Worm (Caenorhabditis elegans) whole organism, L3 larva: Measurements from ENCODE around the gene Y55F3AM.5.
"Not testable (repeated sequence)": the region's sequence is repeated elsewhere in the genome, so short reads cannot be mapped to it uniquely, and the experiment has no call there.

ENCODE experiments used
- R02D3.7 ChIP-seq: fragments of 150-350 bp; optimal IDR thresholded peaks from 2 replicates; lab custom pipeline; 2014; ENCODE audit warnings: missing biosample characterization, missing genetic modification characterization
- ZK546.5 ChIP-seq: sonication (generic microtip); optimal IDR thresholded peaks from 2 replicates; lab custom pipeline; 2017; ENCODE audit warnings: missing biosample characterization, missing genetic modification characterization
- ama-1 ChIP-seq: fragments of 150-350 bp; optimal IDR thresholded peaks from 2 replicates; lab custom pipeline; 2018
- ceh-16 ChIP-seq: sonication (generic microtip); optimal IDR thresholded peaks from 2 replicates; lab custom pipeline; 2017; ENCODE audit warnings: missing biosample characterization, missing genetic modification characterization
- ceh-28 ChIP-seq: fragments of 150-350 bp; optimal IDR thresholded peaks from 2 replicates; lab custom pipeline; 2014; ENCODE audit warnings: missing biosample characterization, missing genetic modification reagents, missing genetic modification characterization
- ceh-82 ChIP-seq: fragments of 150-350 bp; optimal IDR thresholded peaks from 2 replicates; lab custom pipeline; 2014; ENCODE audit warnings: missing biosample characterization, missing genetic modification characterization
- ceh-9 ChIP-seq: sonication (generic microtip); optimal IDR thresholded peaks from 2 replicates; lab custom pipeline; 2018; ENCODE audit warnings: missing biosample characterization, missing genetic modification characterization
- daf-12 ChIP-seq: fragments of 150-350 bp; optimal IDR thresholded peaks from 2 replicates; lab custom pipeline; 2014; ENCODE audit warnings: missing biosample characterization, missing genetic modification reagents, missing genetic modification characterization
- egl-5 ChIP-seq: fragments of 150-350 bp; optimal IDR thresholded peaks from 2 replicates; lab custom pipeline; 2017; ENCODE audit warnings: missing biosample characterization, missing genetic modification reagents, missing genetic modification characterization, inconsistent platforms
- elt-1 ChIP-seq: fragments of 150-350 bp; optimal IDR thresholded peaks from 2 replicates; lab custom pipeline; 2014; ENCODE audit warnings: missing biosample characterization, missing genetic modification characterization
- elt-2 ChIP-seq: sonication (generic microtip); optimal IDR thresholded peaks from 2 replicates; lab custom pipeline; 2016; ENCODE audit warnings: missing genetic modification reagents, mild to moderate bottlenecking, missing genetic modification characterization, missing compliant biosample characterization
- elt-3 ChIP-seq, 3 experiments: fragments of 150-350 bp in 1 of 3; sonication (generic microtip) in 2 of 3; optimal IDR thresholded peaks; 2 replicates in 2 of 3; 4 replicates in 1 of 3; lab custom pipeline; 2014 to 2017; ENCODE audit warnings: missing biosample characterization in 3 of 3, missing genetic modification characterization in 3 of 3
- eor-1 ChIP-seq, 2 experiments: fragments of 150-350 bp; optimal IDR thresholded peaks; 2 replicates each; lab custom pipeline; 2014 to 2018; ENCODE audit warnings: missing biosample characterization in 2 of 2, missing genetic modification characterization in 2 of 2
- fkh-10 ChIP-seq: sonication (generic microtip); optimal IDR thresholded peaks from 2 replicates; lab custom pipeline; 2017; ENCODE audit warnings: missing biosample characterization, missing genetic modification reagents, missing genetic modification characterization
- fos-1 ChIP-seq: fragments of 150-350 bp; optimal IDR thresholded peaks from 2 replicates; lab custom pipeline; 2014; ENCODE audit warnings: missing biosample characterization, missing genetic modification characterization
- jun-1 ChIP-seq: fragments of 150-350 bp; optimal IDR thresholded peaks from 2 replicates; lab custom pipeline; 2014; ENCODE audit warnings: missing biosample characterization, missing genetic modification reagents, missing genetic modification characterization
- lsy-12 ChIP-seq: sonication (generic microtip); optimal IDR thresholded peaks from 2 replicates; lab custom pipeline; 2016; ENCODE audit warnings: mild to moderate bottlenecking, missing genetic modification characterization, missing compliant biosample characterization
- mml-1 ChIP-seq: fragments of 150-350 bp; sonication (generic microtip); optimal IDR thresholded peaks from 3 replicates; lab custom pipeline; 2014; ENCODE audit warnings: missing biosample characterization, missing genetic modification characterization
- nfya-1 ChIP-seq: sonication (generic microtip); optimal IDR thresholded peaks from 2 replicates; lab custom pipeline; 2017; ENCODE audit warnings: missing genetic modification characterization, mild to moderate bottlenecking, missing compliant biosample characterization, antibody characterized with exemption, moderate library complexity; ENCODE audit not compliant: insufficient read depth
- nhr-12 ChIP-seq: fragments of 150-350 bp; optimal IDR thresholded peaks from 2 replicates; lab custom pipeline; 2014; ENCODE audit warnings: missing biosample characterization, missing genetic modification characterization
- nhr-23 ChIP-seq: fragments of 150-350 bp; optimal IDR thresholded peaks from 2 replicates; lab custom pipeline; 2014; ENCODE audit warnings: missing biosample characterization, missing genetic modification reagents, missing genetic modification characterization
- nhr-237 ChIP-seq: fragments of 150-350 bp; optimal IDR thresholded peaks from 2 replicates; lab custom pipeline; 2014; ENCODE audit warnings: missing biosample characterization, missing genetic modification characterization
- nhr-25 ChIP-seq: sonication (generic microtip); optimal IDR thresholded peaks from 2 replicates; lab custom pipeline; 2017; ENCODE audit warnings: missing biosample characterization, missing genetic modification characterization
- nhr-28 ChIP-seq: fragments of 150-350 bp; optimal IDR thresholded peaks from 2 replicates; lab custom pipeline; 2014; ENCODE audit warnings: missing biosample characterization, missing genetic modification characterization
- nhr-67 ChIP-seq: fragments of 150-350 bp; optimal IDR thresholded peaks from 2 replicates; lab custom pipeline; 2014; ENCODE audit warnings: missing biosample characterization, missing genetic modification characterization
- nhr-77 ChIP-seq: fragments of 150-350 bp; optimal IDR thresholded peaks from 2 replicates; lab custom pipeline; 2014; ENCODE audit warnings: missing biosample characterization, missing genetic modification characterization
- pha-4 ChIP-seq: fragments of 150-350 bp; optimal IDR thresholded peaks from 2 replicates; lab custom pipeline; 2014; ENCODE audit warnings: missing biosample characterization, missing genetic modification reagents, missing genetic modification characterization
- pqm-1 ChIP-seq: fragments of 150-350 bp; optimal IDR thresholded peaks from 2 replicates; lab custom pipeline; 2017; ENCODE audit warnings: missing biosample characterization, missing genetic modification characterization, inconsistent platforms
- skn-1 ChIP-seq: fragments of 150-350 bp; optimal IDR thresholded peaks from 2 replicates; lab custom pipeline; 2014; ENCODE audit warnings: missing biosample characterization, missing genetic modification characterization
- unc-62 ChIP-seq: fragments of 150-350 bp; sonication (generic microtip); optimal IDR thresholded peaks from 4 replicates; lab custom pipeline; 2014; ENCODE audit warnings: missing biosample characterization, missing genetic modification reagents, missing genetic modification characterization
- ztf-4 ChIP-seq: fragments of 150-350 bp; optimal IDR thresholded peaks from 2 replicates; lab custom pipeline; 2014; ENCODE audit warnings: missing biosample characterization, missing genetic modification characterization

The Y55F3AM.5 gene

DNA sequence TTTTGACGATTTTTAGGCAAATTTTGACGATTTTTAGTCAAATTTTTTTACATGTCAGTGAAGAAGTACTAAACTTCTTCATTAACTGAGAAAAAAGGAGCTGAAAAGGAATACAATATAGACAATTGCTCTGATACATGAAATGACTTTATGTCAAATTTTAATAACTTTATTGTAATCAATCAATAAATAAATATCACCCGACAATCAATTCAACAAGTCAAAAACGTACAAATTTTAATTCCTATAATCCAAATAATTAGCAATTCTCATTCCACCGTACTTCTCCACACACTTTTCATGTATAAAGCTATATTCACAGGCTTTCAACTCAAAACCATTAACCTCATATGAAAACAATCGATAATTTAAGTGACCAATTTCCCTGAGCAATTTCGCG, 39.5 kb downstream of the Y55F3AM.5 start:
- no peak for TF ChIP-seq elt-3 (tag; optimal IDR thresholded peaks at IDR 0.05; lab: Kevin White, UChicago)
- no peak for TF ChIP-seq nhr-28 (tag; lab: Kevin White, UChicago)
- no peak for TF ChIP-seq ama-1 (lab: Kevin White, UChicago)
- no peak for TF ChIP-seq ZK546.5 (tag; lab: Kevin White, UChicago)
- TF ChIP-seq, all 47 proteins: peak for 0

DNA sequence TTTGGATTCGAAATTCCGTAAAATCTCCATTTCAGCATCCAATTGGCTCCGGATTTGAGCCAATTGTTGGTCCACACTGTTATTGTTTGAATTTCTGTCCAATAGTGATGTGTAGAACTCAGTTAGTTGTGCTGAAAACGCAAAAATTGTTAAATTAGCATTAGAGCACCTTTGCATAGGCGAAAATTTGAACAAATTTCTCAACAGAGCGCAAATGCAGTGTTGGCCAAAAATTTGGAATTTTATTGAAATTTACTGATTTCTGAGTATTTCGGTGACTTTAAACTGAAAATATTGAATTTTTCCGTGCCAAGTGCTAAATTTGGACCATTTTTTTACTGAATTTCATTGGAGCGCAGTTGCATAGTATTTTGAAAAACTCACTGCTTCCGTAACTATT, 41.5 kb downstream of the Y55F3AM.5 start:
- no peak for TF ChIP-seq nhr-237 (tag; lab: Kevin White, UChicago)
- TF ChIP-seq ztf-4 (tag; lab: Kevin White, UChicago) = no peak
- no peak for TF ChIP-seq nhr-25 (tag; lab: Kevin White, UChicago)
- TF ChIP-seq pha-4 (tag; lab: Kevin White, UChicago) = no peak
- no peak for TF ChIP-seq elt-1
- no peak for TF ChIP-seq ceh-82 (tag; lab: Kevin White, UChicago)
- TF ChIP-seq nhr-12 (tag; lab: Kevin White, UChicago) = no peak
- no peak for TF ChIP-seq nhr-77
- TF ChIP-seq ceh-9 (tag; lab: Kevin White, UChicago) = no peak
- TF ChIP-seq nhr-23 (tag; lab: Kevin White, UChicago) = no peak
- no peak for TF ChIP-seq fos-1
- TF ChIP-seq daf-12 (tag; lab: Kevin White, UChicago) = no peak
- no peak for TF ChIP-seq nfya-1 (tag; lab: Kevin White, UChicago)
- no peak for TF ChIP-seq pqm-1 (tag; lab: Kevin White, UChicago)
- no peak for TF ChIP-seq unc-62
- no peak for TF ChIP-seq ceh-16 (tag; lab: Kevin White, UChicago)

DNA sequence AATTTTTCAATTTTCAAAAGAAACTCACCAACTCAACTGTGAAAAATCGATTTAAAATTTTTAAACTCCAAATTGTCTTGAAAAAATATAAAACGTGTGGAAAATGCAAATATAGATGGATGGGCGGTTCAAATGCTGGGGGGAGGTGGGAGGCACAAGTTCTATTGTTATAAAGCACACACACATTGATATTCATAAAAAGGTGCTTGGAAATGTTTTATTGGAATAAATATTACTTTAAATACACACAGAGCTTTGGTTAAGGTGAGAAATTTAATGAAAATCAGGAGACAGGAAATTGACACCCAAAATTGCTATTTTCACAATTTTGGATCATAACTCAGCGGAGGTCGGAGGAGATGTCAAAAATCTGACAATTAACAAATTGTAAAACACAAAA, 45.3 kb downstream of the Y55F3AM.5 start, which contains the start of gene Y55F3AM.11:
Y55F3AM.11 (minus strand) TSS at position 101 of the 400 bp plus-strand sequence.
- TF ChIP-seq ceh-9 (tag; lab: Kevin White, UChicago) (no peak), lsy-12 (tag; lab: Kevin White, UChicago) (no peak), pqm-1 (tag; lab: Kevin White, UChicago) (no peak), nhr-77 (no peak), R02D3.7 (tag; lab: Kevin White, UChicago) (no peak), skn-1 (tag; lab: Kevin White, UChicago) (no peak), mml-1 (tag; lab: Kevin White, UChicago) (no peak), elt-1 (no peak), nhr-67 (tag; lab: Kevin White, UChicago) (no peak), jun-1 (no peak), eor-1 (tag; optimal IDR thresholded peaks at IDR 0.05; lab: Kevin White, UChicago) (no peak), fkh-10 (GFP tag; lab: Kevin White, UChicago) (no peak), elt-2 (tag; lab: Kevin White, UChicago) (no peak), ZK546.5 (tag; lab: Kevin White, UChicago) (no peak)

DNA sequence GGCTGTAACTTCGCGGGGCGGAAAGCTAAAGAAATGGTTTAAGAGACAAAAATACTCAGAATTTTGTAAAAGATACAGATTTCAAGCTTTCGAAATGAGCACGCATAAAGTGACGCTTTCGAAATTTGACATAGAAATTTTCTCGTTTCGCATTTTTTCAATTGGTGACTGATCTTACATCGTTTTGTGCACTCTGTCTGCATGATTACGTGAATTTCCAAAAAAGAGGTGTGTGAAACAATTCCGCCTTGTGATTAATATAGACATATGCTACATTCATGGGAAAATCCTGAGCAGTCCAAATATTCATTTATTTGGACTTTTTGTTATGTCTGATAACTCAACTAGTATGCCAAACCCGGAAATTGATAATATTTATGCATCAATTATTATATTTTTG, 46.7 kb downstream of the Y55F3AM.5 start, which contains the start of gene srx-12:
srx-12 (plus strand) TSS at position 301 of the 400 bp plus-strand sequence.
- TF ChIP-seq nhr-77 = no peak
- no peak for TF ChIP-seq ama-1 (lab: Kevin White, UChicago)
- no peak for TF ChIP-seq egl-5 (tag; lab: Kevin White, UChicago)

DNA sequence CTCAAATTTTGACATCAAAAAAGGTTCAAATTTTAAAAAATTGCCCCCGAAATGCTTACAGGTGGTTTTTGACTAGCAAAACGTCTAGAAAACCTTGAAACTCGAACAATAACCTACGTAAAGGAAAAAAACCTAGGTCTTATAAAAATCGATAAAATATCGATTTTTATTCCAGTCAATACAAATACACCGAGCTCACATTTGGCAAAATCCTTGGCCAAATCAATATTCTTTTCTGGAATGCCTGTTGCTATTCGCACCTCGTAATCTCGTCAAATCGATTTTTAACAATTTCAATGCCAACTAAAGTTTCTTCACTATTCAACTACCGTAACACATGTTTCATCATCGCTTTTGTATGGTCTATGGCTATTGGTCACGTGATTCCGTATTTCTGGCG, 48.0 kb downstream of the Y55F3AM.5 start:
- peak; percentile 53 for TF ChIP-seq ceh-28 (tag; lab: Kevin White, UChicago)
- no peak for TF ChIP-seq jun-1
- TF ChIP-seq, all 47 proteins: peak for 1

DNA sequence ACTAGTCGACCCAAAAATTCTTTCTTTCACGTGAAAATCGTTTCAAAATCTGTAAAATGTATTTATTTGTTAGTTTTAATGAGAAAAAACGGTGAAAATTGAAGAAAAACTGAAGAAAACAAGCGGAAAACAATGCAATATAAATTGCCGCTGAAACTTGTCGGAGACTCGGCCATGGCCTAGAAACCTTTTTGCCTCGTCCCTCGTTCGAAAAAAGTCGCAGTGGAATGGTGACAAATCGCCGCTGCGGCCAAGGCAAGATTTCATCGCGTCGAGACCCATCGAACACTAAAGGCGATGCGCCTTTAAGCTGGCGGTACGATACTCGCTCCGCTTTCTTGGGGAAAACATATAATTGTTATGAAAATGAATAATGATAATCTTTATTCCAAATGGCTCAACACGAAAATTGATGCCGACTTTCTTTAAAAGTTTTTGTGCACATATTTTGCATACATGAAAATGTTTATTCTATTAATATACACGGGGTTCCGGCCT, 52.7 kb downstream of the Y55F3AM.5 start, which contains the start of gene Y55F3AM.21:
Y55F3AM.21 (minus strand) TSS at position 51 of the 498 bp plus-strand sequence.
- TF ChIP-seq jun-1; elt-3 (tag; optimal IDR thresholded peaks at IDR 0.05; lab: Kevin White, UChicago); nhr-237 (tag; lab: Kevin White, UChicago): not testable (repeated sequence)
- TF ChIP-seq, all 47 proteins: peak for 0; not testable (repeated sequence) for 47
